Worm (Caenorhabditis elegans): ENCODE measurements around the gene K02D3.2.
A peak's percentile ranks its signal among the peaks of the same experiment; 100 is the strongest.

Gene K02D3.2

DNA sequence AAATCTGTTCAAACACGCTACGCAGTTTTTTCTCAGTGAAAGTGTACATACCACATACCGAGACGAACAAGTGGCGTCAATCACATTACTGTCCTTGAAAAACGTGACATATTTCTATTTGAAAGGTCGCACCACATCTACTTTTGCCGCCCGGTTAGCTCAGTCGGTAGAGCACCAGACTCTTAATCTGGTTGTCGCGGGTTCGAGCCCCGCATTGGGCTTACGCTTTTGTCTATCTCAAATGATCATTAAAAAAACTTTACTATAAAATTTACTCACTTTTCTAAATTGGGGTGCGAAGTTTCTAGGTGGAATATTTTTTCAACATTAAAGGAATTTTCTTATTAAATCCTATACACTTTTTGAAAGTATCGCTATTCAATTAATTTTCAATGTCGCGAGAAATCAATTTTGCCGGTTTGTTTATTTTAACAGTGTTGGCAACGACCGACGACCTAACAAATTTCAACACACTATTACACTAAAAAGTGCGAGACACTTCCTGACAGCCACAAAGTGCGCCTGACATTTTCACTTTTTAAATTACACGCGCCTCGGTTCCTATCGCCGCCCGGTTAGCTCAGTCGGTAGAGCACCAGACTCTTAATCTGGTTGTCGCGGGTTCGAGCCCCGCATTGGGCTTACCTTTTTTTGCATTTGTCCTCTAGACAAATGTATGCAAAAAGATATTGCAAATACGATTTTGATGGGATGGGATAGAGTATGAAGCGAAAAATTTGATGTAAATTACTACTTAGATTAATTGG lies 18.6 kb upstream of the K02D3.2 start:
- TF ChIP-seq hnd-1 (tag; optimal IDR thresholded peaks at IDR 0.05), result no peak
- no peak for TF ChIP-seq F13C5.2 (tag; optimal IDR thresholded peaks at IDR 0.05)
- no peak for TF ChIP-seq tbx-11 (GFP tag; IDR thresholded peaks at IDR 0.05)
- TF ChIP-seq hmbx-1 (tag; optimal IDR thresholded peaks at IDR 0.05), result no peak
- no peak for TF ChIP-seq ceh-36 (tag; optimal IDR thresholded peaks at IDR 0.05)
- TF ChIP-seq ceh-13 (GFP tag; optimal IDR thresholded peaks at IDR 0.05), result no peak
- no peak for TF ChIP-seq ets-7 (tag; optimal IDR thresholded peaks at IDR 0.05)
- TF ChIP-seq flt-1 (GFP tag; IDR thresholded peaks at IDR 0.05), result peak; percentile 42; the same call in 1 of the 2 replicates
- peak; percentile 1 for TF ChIP-seq B0310.2 (tag; optimal IDR thresholded peaks at IDR 0.05)
- TF ChIP-seq sea-1 (GFP tag; conservative IDR thresholded peaks at IDR 0.05), result 0 out of 2 replicates have a peak, but pooled peaks have one; percentile 36
- TF ChIP-seq ama-1 (optimal IDR thresholded peaks at IDR 0.05), result no peak
- TF ChIP-seq aly-1 (tag; optimal IDR thresholded peaks at IDR 0.05), result no peak
- peak; percentile 51; the same call in 1 of the 2 replicates for TF ChIP-seq tbx-37 (GFP tag; conservative IDR thresholded peaks at IDR 0.05)
- TF ChIP-seq hmg-4 (GFP tag; optimal IDR thresholded peaks at IDR 0.05), result no peak
- TF ChIP-seq tra-4 (tag; optimal IDR thresholded peaks at IDR 0.05), result no peak
- TF ChIP-seq scrt-1 (GFP tag; IDR thresholded peaks at IDR 0.05), result no peak
- peak; percentile 60 for TF ChIP-seq pes-1 (GFP tag; IDR thresholded peaks at IDR 0.05)

DNA sequence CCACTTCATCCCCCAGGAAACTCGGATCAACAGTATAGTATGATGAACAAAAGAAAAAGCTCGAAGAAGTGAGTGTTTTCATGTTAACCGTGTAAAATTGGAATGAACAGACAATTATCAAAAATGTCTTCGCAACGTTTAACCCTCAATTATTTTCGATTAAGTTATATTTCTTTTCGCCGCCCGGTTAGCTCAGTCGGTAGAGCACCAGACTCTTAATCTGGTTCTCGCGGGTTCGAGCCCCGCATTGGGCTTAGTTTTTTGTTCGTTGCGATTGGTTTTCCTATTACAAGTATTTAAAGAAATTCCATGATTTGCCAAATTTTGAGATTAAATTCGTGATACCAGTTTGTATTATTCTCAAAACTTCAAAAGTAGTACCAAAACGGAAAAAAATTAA lies 17.9 kb upstream of the K02D3.2 start:
- no peak for TF ChIP-seq sea-1 (GFP tag; conservative IDR thresholded peaks at IDR 0.05)
- no peak for TF ChIP-seq tbx-11 (GFP tag; IDR thresholded peaks at IDR 0.05)
- no peak for TF ChIP-seq hmbx-1 (tag; optimal IDR thresholded peaks at IDR 0.05)
- no peak for TF ChIP-seq tra-4 (tag; optimal IDR thresholded peaks at IDR 0.05)
- no peak for TF ChIP-seq F13C5.2 (tag; optimal IDR thresholded peaks at IDR 0.05)
- TF ChIP-seq tbx-37 (GFP tag; conservative IDR thresholded peaks at IDR 0.05), result no peak
- no peak for TF ChIP-seq B0310.2 (tag; optimal IDR thresholded peaks at IDR 0.05)
- no peak for TF ChIP-seq scrt-1 (GFP tag; IDR thresholded peaks at IDR 0.05)
- TF ChIP-seq ceh-13 (GFP tag; optimal IDR thresholded peaks at IDR 0.05), result no peak
- no peak for TF ChIP-seq ceh-36 (tag; optimal IDR thresholded peaks at IDR 0.05)
- TF ChIP-seq hmg-4 (GFP tag; optimal IDR thresholded peaks at IDR 0.05), result no peak
- no peak for TF ChIP-seq ets-7 (tag; optimal IDR thresholded peaks at IDR 0.05)
- no peak for TF ChIP-seq pes-1 (GFP tag; IDR thresholded peaks at IDR 0.05)
- no peak for TF ChIP-seq hnd-1 (tag; optimal IDR thresholded peaks at IDR 0.05)
- no peak for TF ChIP-seq flt-1 (GFP tag; IDR thresholded peaks at IDR 0.05)
- no peak for TF ChIP-seq aly-1 (tag; optimal IDR thresholded peaks at IDR 0.05)
- no peak for TF ChIP-seq ama-1 (optimal IDR thresholded peaks at IDR 0.05)

DNA sequence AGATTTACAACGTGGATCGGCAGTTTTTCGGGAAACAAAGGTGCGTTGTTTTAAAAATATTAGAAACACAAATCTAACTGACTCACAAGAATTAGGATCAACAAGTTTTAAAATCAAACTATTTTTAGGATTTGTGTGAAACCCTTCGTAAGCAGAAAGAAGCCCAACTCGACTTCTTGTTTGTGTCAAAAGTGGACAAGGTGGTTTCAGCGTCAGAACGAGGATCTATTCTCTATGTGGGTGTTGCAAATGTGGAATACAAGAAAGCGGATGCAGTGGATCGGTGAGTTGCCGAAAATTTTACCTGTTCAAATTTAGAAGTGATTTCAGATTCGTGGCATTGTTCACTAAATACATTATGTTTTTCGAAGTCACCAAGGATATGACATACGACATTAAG lies 17.2 kb upstream of the K02D3.2 start:
- TF ChIP-seq tbx-37 (GFP tag; conservative IDR thresholded peaks at IDR 0.05), result no peak
- TF ChIP-seq F13C5.2 (tag; optimal IDR thresholded peaks at IDR 0.05), result no peak
- TF ChIP-seq B0310.2 (tag; optimal IDR thresholded peaks at IDR 0.05), result no peak
- TF ChIP-seq ceh-13 (GFP tag; optimal IDR thresholded peaks at IDR 0.05), result no peak
- no peak for TF ChIP-seq scrt-1 (GFP tag; IDR thresholded peaks at IDR 0.05)
- no peak for TF ChIP-seq hnd-1 (tag; optimal IDR thresholded peaks at IDR 0.05)
- no peak for TF ChIP-seq sea-1 (GFP tag; conservative IDR thresholded peaks at IDR 0.05)
- TF ChIP-seq tbx-11 (GFP tag; IDR thresholded peaks at IDR 0.05), result no peak
- TF ChIP-seq tra-4 (tag; optimal IDR thresholded peaks at IDR 0.05), result no peak

DNA sequence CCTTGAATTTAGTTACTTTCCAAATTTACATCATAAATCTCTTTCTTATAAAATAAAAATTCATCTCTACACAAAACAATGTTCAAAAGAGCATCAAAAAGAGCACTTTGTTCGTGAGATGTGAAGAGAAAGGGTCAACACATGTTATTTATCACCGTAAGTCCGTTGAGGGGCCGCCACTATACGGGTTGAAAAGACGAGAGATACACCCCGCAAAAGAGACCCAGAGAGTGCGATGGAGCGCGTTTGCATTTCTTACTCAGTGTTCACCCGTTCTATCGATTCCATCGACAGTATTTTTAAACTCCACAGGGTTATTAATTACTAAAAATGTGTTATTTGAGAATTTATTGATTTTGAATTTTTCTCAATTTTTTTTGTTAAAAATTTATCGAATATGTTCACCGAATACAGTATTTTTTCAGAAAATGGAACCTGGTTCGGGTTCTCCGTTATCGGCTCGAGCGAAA lies 15.1 kb upstream of the K02D3.2 start, which contains the start of gene pix-1:
Gene pix-1, plus strand, starts transcription at position 420 of the 470 bp plus-strand sequence.
- TF ChIP-seq F13C5.2 (tag; optimal IDR thresholded peaks at IDR 0.05) (no peak), pes-1 (GFP tag; IDR thresholded peaks at IDR 0.05) (no peak), ceh-13 (GFP tag; optimal IDR thresholded peaks at IDR 0.05) (no peak), ets-7 (tag; optimal IDR thresholded peaks at IDR 0.05) (no peak), hnd-1 (tag; optimal IDR thresholded peaks at IDR 0.05) (no peak), hmbx-1 (tag; optimal IDR thresholded peaks at IDR 0.05) (no peak), sea-1 (GFP tag; conservative IDR thresholded peaks at IDR 0.05) (no peak), tra-4 (tag; optimal IDR thresholded peaks at IDR 0.05) (no peak), ceh-36 (tag; optimal IDR thresholded peaks at IDR 0.05) (no peak), aly-1 (tag; optimal IDR thresholded peaks at IDR 0.05) (no peak)

DNA sequence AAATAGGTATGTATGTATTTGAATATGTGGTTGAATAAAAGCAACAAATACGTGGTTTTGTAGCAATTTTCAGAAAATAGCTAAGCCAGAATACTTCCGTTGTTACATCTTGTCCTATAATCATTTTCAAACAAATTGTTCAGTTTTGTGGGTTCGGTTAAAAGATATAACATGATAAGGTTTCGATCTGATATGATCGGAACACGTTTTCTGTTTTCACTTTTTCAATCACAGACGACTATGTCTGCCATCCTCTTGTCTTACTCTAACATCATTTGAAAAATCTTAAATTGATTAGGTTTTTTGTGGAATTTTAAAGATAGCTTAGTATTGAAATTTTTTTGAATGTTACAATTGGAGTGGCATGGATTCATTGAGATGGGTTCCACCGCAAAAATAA lies 14.5 kb upstream of the K02D3.2 start:
- TF ChIP-seq pes-1 (GFP tag; IDR thresholded peaks at IDR 0.05) (no peak), tbx-11 (GFP tag; IDR thresholded peaks at IDR 0.05) (no peak), flt-1 (GFP tag; IDR thresholded peaks at IDR 0.05) (no peak), hmbx-1 (tag; optimal IDR thresholded peaks at IDR 0.05) (no peak), aly-1 (tag; optimal IDR thresholded peaks at IDR 0.05) (no peak)

DNA sequence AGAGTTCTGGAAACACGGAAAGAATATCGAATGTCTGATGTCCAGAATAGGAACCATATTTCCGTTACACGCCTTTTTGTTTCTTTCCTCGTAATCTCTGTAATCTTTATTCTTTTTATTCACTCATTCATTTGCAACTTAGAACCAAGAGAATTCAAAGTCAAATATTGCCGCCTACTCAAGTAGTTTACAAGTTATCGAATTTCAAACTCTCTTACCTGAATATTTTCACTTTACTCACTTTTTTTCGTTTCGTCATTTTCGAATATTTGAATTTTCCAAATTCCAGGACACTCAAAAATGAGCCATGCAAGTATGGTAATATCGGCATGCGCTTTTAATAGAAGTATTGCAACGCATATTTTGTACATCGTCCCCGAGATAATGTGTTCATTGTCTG lies 12.6 kb upstream of the K02D3.2 start, which contains the start of gene K11E4.6:
Gene K11E4.6, plus strand, starts transcription at position 301 of the 400 bp plus-strand sequence.
- TF ChIP-seq scrt-1 (GFP tag; IDR thresholded peaks at IDR 0.05) (no peak), aly-1 (tag; optimal IDR thresholded peaks at IDR 0.05) (no peak), hnd-1 (tag; optimal IDR thresholded peaks at IDR 0.05) (no peak), hmbx-1 (tag; optimal IDR thresholded peaks at IDR 0.05) (no peak), pes-1 (GFP tag; IDR thresholded peaks at IDR 0.05) (no peak), ets-7 (tag; optimal IDR thresholded peaks at IDR 0.05) (no peak), tbx-11 (GFP tag; IDR thresholded peaks at IDR 0.05) (no peak), hmg-4 (GFP tag; optimal IDR thresholded peaks at IDR 0.05) (no peak), ama-1 (optimal IDR thresholded peaks at IDR 0.05) (no peak), ceh-36 (tag; optimal IDR thresholded peaks at IDR 0.05) (no peak), ceh-13 (GFP tag; optimal IDR thresholded peaks at IDR 0.05) (no peak), sea-1 (GFP tag; conservative IDR thresholded peaks at IDR 0.05) (no peak), tra-4 (tag; optimal IDR thresholded peaks at IDR 0.05) (no peak), F13C5.2 (tag; optimal IDR thresholded peaks at IDR 0.05) (no peak), flt-1 (GFP tag; IDR thresholded peaks at IDR 0.05) (no peak)

DNA sequence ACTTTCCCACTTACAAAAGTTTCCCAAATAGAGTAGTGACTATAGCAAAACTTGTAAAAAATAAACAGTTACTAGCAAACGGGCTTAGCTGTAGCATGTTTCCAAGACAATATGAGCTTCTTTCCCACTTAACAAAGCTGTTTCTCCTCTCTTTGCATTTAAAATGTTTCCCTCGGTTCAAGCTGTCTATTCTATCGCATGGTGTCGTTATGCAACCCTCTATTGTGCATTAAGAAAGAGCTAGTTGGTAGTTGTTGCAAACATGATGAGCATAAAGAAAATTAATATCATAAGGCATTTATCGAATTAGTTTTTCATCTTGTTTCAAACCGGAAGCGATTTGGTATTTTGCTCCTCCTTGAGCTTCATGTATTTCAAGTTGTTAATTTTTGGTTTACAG lies 11.0 kb upstream of the K02D3.2 start, which contains the start of gene poml-1:
Gene poml-1, minus strand, starts transcription at position 101 of the 400 bp plus-strand sequence.
- TF ChIP-seq B0310.2 (tag; optimal IDR thresholded peaks at IDR 0.05) (no peak), tbx-11 (GFP tag; IDR thresholded peaks at IDR 0.05) (no peak), tbx-37 (GFP tag; conservative IDR thresholded peaks at IDR 0.05) (no peak), sea-1 (GFP tag; conservative IDR thresholded peaks at IDR 0.05) (no peak), ceh-36 (tag; optimal IDR thresholded peaks at IDR 0.05) (no peak), flt-1 (GFP tag; IDR thresholded peaks at IDR 0.05) (no peak), aly-1 (tag; optimal IDR thresholded peaks at IDR 0.05) (no peak), hmbx-1 (tag; optimal IDR thresholded peaks at IDR 0.05) (no peak), hnd-1 (tag; optimal IDR thresholded peaks at IDR 0.05) (no peak)

All from whole organism, early embryonic.